Fruit fly (Drosophila melanogaster): ENCODE data around the gene CG31743.

DNA sequence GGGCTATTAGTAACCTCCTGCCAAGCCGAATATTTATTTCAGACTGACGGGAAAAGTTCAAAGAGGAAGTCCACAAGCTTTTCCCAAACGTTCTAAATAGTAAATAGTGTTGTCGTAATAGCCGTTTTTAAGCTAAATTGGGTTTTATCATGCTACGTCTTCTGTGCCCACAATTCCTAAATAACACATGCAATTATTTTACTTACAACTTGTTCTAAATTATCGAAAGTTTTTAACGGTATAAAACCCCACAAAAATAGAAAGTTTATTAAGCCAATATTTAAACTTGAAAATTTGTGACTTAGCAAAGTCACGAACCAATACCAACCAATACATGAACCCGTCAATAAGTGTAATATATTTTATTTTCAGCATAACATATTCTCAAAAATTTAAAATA is 30.6 kb upstream of the CG31743 start, which contains the start of gene CG13284:
- no peak for TF ChIP-seq CG8478 (optimal IDR thresholded peaks at IDR 0.05)
- TF ChIP-seq usp (GFP tag; optimal IDR thresholded peaks at IDR 0.05) = no peak
- no peak for TF ChIP-seq psq (optimal IDR thresholded peaks at IDR 0.05)
- TF ChIP-seq Dll (optimal IDR thresholded peaks at IDR 0.05) = no peak
- no peak for TF ChIP-seq EcR (GFP tag; optimal IDR thresholded peaks at IDR 0.05)

Measured in whole organism.